Worm (Caenorhabditis elegans): ENCODE results near the gene F30H5.3.

ce11 chrIII:512117-512516 lies at the start of gene F30H5.3:
- TF ChIP-seq nhr-85 (tag), result no peak
- TF ChIP-seq lsy-2 (tag; optimal IDR thresholded peaks at IDR 0.05), result no peak
- no peak for TF ChIP-seq unc-62 (GFP tag; optimal IDR thresholded peaks at IDR 0.05)
- no peak for TF ChIP-seq nhr-28 (tag; optimal IDR thresholded peaks at IDR 0.05)
- TF ChIP-seq unc-130 (tag; optimal IDR thresholded peaks at IDR 0.05), result no peak
- TF ChIP-seq zip-4 (GFP tag; optimal IDR thresholded peaks at IDR 0.05), result no peak
- TF ChIP-seq fos-1 (tag; optimal IDR thresholded peaks at IDR 0.05), result no peak
- TF ChIP-seq lin-39 (tag; optimal IDR thresholded peaks at IDR 0.05), result no peak
